Worm (Caenorhabditis elegans): Measurements from ENCODE around the gene asp-3.

The asp-3 gene

DNA sequence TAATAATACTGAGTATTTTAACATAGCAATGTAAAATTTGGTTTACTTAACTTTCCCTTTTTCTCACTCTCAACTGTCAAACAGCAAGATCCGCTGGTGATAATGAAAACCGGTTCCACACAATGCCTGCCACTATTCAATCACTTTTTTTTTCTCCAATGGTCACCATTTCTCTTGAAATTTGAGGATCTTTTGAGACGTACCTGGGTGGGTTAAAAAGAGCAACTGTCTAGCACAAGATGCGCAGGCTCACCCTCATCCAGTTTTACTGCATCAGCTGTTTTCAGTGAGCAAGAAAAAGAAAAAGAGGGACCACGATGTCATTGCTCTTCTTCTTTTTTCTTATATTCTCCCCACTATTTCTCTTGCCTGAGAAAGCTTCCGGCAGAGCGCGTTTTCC is 17.4 kb downstream of the asp-3 start:
- TF ChIP-seq ztf-29 (GFP tag; IDR thresholded peaks at IDR 0.05) (no peak), ref-1 (GFP tag; conservative IDR thresholded peaks at IDR 0.05) (no peak), tab-1 (GFP tag; IDR thresholded peaks at IDR 0.05) (no peak), klf-2 (GFP tag; conservative IDR thresholded peaks at IDR 0.05) (no peak), T22C8.4 (GFP tag; IDR thresholded peaks at IDR 0.05) (no peak), cog-1 (tag; optimal IDR thresholded peaks at IDR 0.05) (no peak), med-1 (GFP tag; optimal IDR thresholded peaks at IDR 0.05; ENCODE audit: insufficient read depth) (no peak), flt-1 (GFP tag; IDR thresholded peaks at IDR 0.05) (no peak), ztf-23 (GFP tag; IDR thresholded peaks at IDR 0.05) (no peak)

DNA sequence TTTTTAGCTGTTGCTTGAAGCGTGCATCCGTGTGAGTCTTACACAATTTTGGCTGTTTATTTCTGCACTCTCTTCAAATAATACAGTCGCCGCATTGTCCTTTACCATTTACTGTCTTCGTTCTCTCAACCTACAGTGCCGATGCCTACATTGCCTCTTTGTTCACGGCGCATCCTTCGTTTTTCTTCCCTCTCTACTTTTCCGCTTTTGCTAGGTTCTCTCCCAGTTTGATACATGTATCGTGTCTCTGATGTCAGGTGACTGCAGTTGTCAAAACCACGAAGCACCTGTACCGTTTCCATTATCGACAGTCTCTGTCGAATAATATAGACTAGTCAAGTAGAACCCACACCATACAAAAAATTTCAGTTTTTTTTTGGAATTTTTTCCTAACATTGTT is 17.8 kb downstream of the asp-3 start:
- TF ChIP-seq ztf-23 (GFP tag; IDR thresholded peaks at IDR 0.05), result no peak
- TF ChIP-seq flt-1 (GFP tag; IDR thresholded peaks at IDR 0.05), result no peak
- TF ChIP-seq med-1 (GFP tag; optimal IDR thresholded peaks at IDR 0.05; ENCODE audit: insufficient read depth), result no peak
- TF ChIP-seq tab-1 (GFP tag; IDR thresholded peaks at IDR 0.05), result no peak
- TF ChIP-seq ztf-29 (GFP tag; IDR thresholded peaks at IDR 0.05), result no peak
- no peak for TF ChIP-seq klf-2 (GFP tag; conservative IDR thresholded peaks at IDR 0.05)
- no peak for TF ChIP-seq cog-1 (tag; optimal IDR thresholded peaks at IDR 0.05)
- TF ChIP-seq T22C8.4 (GFP tag; IDR thresholded peaks at IDR 0.05), result no peak
- TF ChIP-seq ref-1 (GFP tag; conservative IDR thresholded peaks at IDR 0.05), result no peak

DNA sequence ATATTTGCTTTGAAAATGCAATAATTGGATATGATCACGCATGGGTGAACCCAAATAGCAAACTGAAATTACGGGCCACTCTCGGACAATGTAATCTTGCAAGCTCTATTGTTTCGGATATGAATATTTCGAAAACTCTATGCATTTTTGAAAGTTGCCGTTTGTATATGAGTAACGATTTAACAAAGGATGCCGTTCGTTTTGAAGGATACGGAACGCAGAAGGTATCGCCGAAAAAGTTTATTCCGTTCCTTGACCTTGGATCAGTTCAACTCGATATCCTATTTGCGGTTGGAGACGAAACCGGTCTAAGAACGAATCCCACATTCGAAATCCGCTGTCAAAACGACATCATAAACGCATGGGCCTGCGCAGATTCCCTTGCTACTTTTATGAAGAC is 22.2 kb downstream of the asp-3 start:
- TF ChIP-seq klf-2 (GFP tag; conservative IDR thresholded peaks at IDR 0.05) (no peak), ref-1 (GFP tag; conservative IDR thresholded peaks at IDR 0.05) (no peak), ztf-23 (GFP tag; IDR thresholded peaks at IDR 0.05) (no peak), cog-1 (tag; optimal IDR thresholded peaks at IDR 0.05) (no peak), tab-1 (GFP tag; IDR thresholded peaks at IDR 0.05) (no peak), T22C8.4 (GFP tag; IDR thresholded peaks at IDR 0.05) (no peak), flt-1 (GFP tag; IDR thresholded peaks at IDR 0.05) (no peak), ztf-29 (GFP tag; IDR thresholded peaks at IDR 0.05) (no peak), med-1 (GFP tag; optimal IDR thresholded peaks at IDR 0.05; ENCODE audit: insufficient read depth) (no peak)

DNA sequence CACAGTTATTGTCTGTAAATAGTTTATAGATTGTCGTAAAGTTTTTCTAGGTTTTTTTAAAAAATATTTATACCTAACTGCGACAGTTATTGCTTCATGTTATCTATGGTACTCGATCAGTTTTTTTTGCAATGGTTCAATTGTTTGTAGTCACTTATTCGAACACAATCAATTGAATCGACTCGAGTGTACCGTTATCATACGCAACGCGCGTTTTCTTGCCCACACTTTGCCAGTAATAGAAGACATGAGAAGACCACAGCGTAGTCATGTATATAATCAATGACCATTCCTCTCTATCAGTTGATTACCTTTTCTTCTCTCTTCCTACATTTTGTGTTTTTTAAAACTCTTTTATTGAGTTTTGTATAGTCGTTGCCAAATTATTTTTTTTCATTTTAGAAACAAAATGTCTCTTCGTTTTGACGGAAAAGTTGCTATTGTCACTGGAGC is 27.2 kb downstream of the asp-3 start, which contains the start of gene dhs-28:
Gene dhs-28, plus strand, starts transcription at position 403 of the 453 bp plus-strand sequence.
- TF ChIP-seq T22C8.4 (GFP tag; IDR thresholded peaks at IDR 0.05) (no peak), klf-2 (GFP tag; conservative IDR thresholded peaks at IDR 0.05) (no peak), cog-1 (tag; optimal IDR thresholded peaks at IDR 0.05) (no peak)

DNA sequence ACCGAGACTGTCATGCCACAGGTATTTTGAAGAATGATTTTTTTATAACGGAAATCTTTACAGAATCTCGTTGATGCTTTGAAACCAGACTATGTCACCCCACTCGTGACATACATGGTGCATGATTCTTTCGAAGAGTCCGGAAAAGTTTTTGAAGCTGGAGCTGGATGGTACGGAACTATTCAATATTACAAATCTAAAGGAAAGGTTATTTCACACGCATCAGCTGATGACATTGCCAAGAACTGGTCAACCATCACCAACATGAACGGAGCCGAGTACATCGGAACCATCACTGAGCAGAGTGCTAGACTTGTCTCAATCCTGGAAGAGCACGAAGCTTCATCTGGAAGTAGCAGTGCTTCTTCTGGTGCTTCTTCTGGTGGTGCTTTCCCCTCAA is 28.3 kb downstream of the asp-3 start:
- TF ChIP-seq med-1 (GFP tag; optimal IDR thresholded peaks at IDR 0.05; ENCODE audit: insufficient read depth), result no peak
- no peak for TF ChIP-seq klf-2 (GFP tag; conservative IDR thresholded peaks at IDR 0.05)
- no peak for TF ChIP-seq ref-1 (GFP tag; conservative IDR thresholded peaks at IDR 0.05)
- no peak for TF ChIP-seq T22C8.4 (GFP tag; IDR thresholded peaks at IDR 0.05)
- no peak for TF ChIP-seq cog-1 (tag; optimal IDR thresholded peaks at IDR 0.05)
- TF ChIP-seq tab-1 (GFP tag; IDR thresholded peaks at IDR 0.05), result no peak
- TF ChIP-seq ztf-29 (GFP tag; IDR thresholded peaks at IDR 0.05), result no peak
- no peak for TF ChIP-seq flt-1 (GFP tag; IDR thresholded peaks at IDR 0.05)
- no peak for TF ChIP-seq ztf-23 (GFP tag; IDR thresholded peaks at IDR 0.05)

DNA sequence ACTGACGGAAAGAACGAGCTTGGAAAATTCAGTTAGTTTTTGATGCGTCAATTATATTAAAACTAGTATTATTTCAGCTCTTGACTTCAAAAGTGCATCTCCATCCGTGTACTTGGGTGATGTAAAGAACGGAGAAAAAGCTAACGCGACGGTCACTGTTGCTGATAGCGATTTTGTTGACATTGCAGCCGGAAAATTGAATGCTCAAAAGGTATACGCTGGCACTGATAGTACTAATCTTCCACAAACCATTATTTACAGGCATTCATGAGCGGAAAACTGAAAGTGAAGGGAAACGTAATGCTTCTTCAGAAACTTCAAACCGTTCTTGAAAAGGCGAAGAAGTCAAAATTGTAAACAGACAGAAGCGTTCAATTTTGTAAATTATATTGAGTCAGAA is 28.8 kb downstream of the asp-3 start:
- TF ChIP-seq med-1 (GFP tag; optimal IDR thresholded peaks at IDR 0.05; ENCODE audit: insufficient read depth), result no peak
- TF ChIP-seq klf-2 (GFP tag; conservative IDR thresholded peaks at IDR 0.05), result no peak
- no peak for TF ChIP-seq cog-1 (tag; optimal IDR thresholded peaks at IDR 0.05)
- no peak for TF ChIP-seq ref-1 (GFP tag; conservative IDR thresholded peaks at IDR 0.05)
- TF ChIP-seq ztf-29 (GFP tag; IDR thresholded peaks at IDR 0.05), result no peak
- no peak for TF ChIP-seq tab-1 (GFP tag; IDR thresholded peaks at IDR 0.05)
- TF ChIP-seq flt-1 (GFP tag; IDR thresholded peaks at IDR 0.05), result no peak
- TF ChIP-seq T22C8.4 (GFP tag; IDR thresholded peaks at IDR 0.05), result no peak
- no peak for TF ChIP-seq ztf-23 (GFP tag; IDR thresholded peaks at IDR 0.05)

DNA sequence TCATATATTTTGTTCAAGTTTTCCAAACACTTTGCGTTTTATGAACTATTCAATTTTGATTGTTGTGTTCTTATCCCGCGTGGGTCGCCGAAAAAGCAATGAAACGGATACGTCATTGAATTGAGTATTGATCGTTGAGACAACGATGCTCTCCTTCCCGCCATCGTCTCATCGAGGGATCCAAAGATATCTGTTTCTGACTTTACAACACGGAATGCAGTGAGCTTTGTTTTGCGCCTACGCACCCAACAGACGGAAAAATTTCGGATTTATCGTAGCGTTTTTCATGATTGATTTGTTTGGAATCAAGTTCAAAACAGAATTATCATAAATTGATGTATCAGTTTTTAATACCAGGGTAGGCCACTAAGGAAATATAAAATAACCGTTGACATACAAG is 31.7 kb downstream of the asp-3 start:
- TF ChIP-seq cog-1 (tag; optimal IDR thresholded peaks at IDR 0.05) (no peak), tab-1 (GFP tag; IDR thresholded peaks at IDR 0.05) (no peak), flt-1 (GFP tag; IDR thresholded peaks at IDR 0.05) (no peak), med-1 (GFP tag; optimal IDR thresholded peaks at IDR 0.05; ENCODE audit: insufficient read depth) (no peak), ztf-23 (GFP tag; IDR thresholded peaks at IDR 0.05) (no peak), klf-2 (GFP tag; conservative IDR thresholded peaks at IDR 0.05) (no peak), ref-1 (GFP tag; conservative IDR thresholded peaks at IDR 0.05) (no peak), T22C8.4 (GFP tag; IDR thresholded peaks at IDR 0.05) (no peak), ztf-29 (GFP tag; IDR thresholded peaks at IDR 0.05) (no peak)

DNA sequence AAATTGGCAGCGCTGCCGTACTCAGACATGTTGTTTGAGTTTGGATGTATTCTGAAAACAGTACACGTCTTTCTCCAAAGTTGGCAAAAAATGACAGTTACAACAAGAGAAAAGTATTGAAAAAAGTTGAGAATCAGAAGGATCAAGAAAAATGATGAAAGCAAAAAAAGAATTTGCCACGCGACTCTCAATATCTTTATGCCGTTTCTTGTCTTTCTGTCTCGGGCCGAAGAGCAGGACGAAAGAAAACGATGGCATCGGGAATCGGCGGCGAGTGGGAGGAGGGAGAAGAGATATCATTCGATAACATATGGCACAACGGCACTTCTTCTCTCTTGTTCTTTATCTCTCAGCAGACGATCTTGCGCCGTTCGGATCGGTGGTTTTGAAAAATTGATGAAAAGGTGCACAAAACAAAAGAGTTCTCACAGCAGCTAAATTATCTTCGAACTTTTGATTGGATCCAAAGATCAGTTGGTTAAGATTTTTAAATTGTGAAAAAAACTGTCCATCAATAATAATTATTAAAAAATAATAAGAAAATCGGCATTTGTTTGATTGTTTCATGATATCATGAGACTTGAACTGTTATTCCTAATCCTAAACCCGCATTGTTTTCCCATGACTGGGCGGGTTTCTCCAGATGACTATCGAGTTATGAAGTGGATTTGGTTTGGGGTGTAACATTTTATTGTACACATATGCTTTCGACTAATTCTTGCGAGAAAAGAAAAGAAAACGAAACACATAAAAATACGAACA is 32.5 kb downstream of the asp-3 start, which contains the start of gene gei-15:
Gene gei-15, minus strand, starts transcription at position 51 of the 762 bp plus-strand sequence.
- TF ChIP-seq tab-1 (GFP tag; IDR thresholded peaks at IDR 0.05) (no peak), flt-1 (GFP tag; IDR thresholded peaks at IDR 0.05) (no peak), ztf-23 (GFP tag; IDR thresholded peaks at IDR 0.05) (no peak), ref-1 (GFP tag; conservative IDR thresholded peaks at IDR 0.05) (no peak), T22C8.4 (GFP tag; IDR thresholded peaks at IDR 0.05) (no peak), ztf-29 (GFP tag; IDR thresholded peaks at IDR 0.05) (no peak), med-1 (GFP tag; optimal IDR thresholded peaks at IDR 0.05; ENCODE audit: insufficient read depth) (no peak), klf-2 (GFP tag; conservative IDR thresholded peaks at IDR 0.05) (no peak), cog-1 (tag; optimal IDR thresholded peaks at IDR 0.05) (no peak)

DNA sequence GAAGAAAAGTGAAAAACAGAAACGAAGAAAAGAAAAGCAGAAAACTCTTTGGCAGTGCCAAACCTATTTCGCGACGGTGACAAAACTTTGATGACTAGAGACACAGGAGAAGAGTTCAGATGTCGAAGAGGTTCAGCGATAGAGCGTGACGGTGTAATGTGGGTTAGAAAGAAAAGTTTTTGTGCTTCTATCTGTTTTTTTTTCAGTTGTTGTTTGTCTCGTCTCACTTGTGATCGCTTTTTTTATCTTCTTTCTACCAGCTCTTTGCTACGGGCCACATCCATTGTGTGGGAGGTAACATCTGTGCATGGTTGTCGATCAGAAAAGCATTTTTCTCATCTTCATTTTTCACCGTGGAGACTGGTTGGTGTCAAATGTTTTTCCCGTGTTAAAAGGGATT is 35.0 kb downstream of the asp-3 start, which contains the start of gene F41B4.1:
Gene F41B4.1, minus strand, starts transcription at position 23 of the 400 bp plus-strand sequence.
- no peak for TF ChIP-seq cog-1 (tag; optimal IDR thresholded peaks at IDR 0.05)
- TF ChIP-seq T22C8.4 (GFP tag; IDR thresholded peaks at IDR 0.05), result no peak
- no peak for TF ChIP-seq med-1 (GFP tag; optimal IDR thresholded peaks at IDR 0.05; ENCODE audit: insufficient read depth)
- TF ChIP-seq ref-1 (GFP tag; conservative IDR thresholded peaks at IDR 0.05), result no peak
- TF ChIP-seq ztf-23 (GFP tag; IDR thresholded peaks at IDR 0.05), result no peak
- no peak for TF ChIP-seq ztf-29 (GFP tag; IDR thresholded peaks at IDR 0.05)
- TF ChIP-seq tab-1 (GFP tag; IDR thresholded peaks at IDR 0.05), result no peak
- no peak for TF ChIP-seq klf-2 (GFP tag; conservative IDR thresholded peaks at IDR 0.05)
- no peak for TF ChIP-seq flt-1 (GFP tag; IDR thresholded peaks at IDR 0.05)

Data from whole organism, midembryonic.